Worm (Caenorhabditis elegans) whole organism, late embryonic: ENCODE data around the gene metl-9.

Experiments
- F13H6.1 ChIP-seq: sonication (generic microtip); optimal IDR thresholded peaks from 2 replicates; lab custom pipeline; 2016; ENCODE audit warnings: missing genetic modification characterization, missing compliant biosample characterization
- ama-1 ChIP-seq: fragments of 150-350 bp; optimal IDR thresholded peaks from 2 replicates; lab custom pipeline; 2014
- ceh-19 ChIP-seq: fragments of 200-800 bp; sonication (Bioruptor generic); optimal IDR thresholded peaks from 2 replicates; lab custom pipeline; 2018; ENCODE audit warnings: mild to moderate bottlenecking, missing genetic modification characterization, missing compliant biosample characterization
- ceh-48 ChIP-seq: sonication (generic microtip); optimal IDR thresholded peaks from 2 replicates; lab custom pipeline; 2016; ENCODE audit warnings: missing genetic modification characterization, inconsistent platforms, missing compliant biosample characterization
- ets-4 ChIP-seq: sonication (generic microtip); optimal IDR thresholded peaks from 2 replicates; lab custom pipeline; 2016; ENCODE audit warnings: missing genetic modification characterization, missing compliant biosample characterization
- fkh-10 ChIP-seq: fragments of 150-350 bp; optimal IDR thresholded peaks from 2 replicates; lab custom pipeline; 2014; ENCODE audit warnings: missing biosample characterization, missing genetic modification reagents, missing genetic modification characterization
- hlh-30 ChIP-seq: sonication (generic microtip); optimal IDR thresholded peaks from 2 replicates; lab custom pipeline; 2017; ENCODE audit warnings: antibody characterized with exemption, missing genetic modification characterization, missing compliant biosample characterization; ENCODE audit not compliant: insufficient read depth
- lim-6 ChIP-seq: sonication (generic microtip); optimal IDR thresholded peaks from 2 replicates; lab custom pipeline; 2016; ENCODE audit warnings: missing genetic modification characterization, missing compliant biosample characterization
- lin-11 ChIP-seq: fragments of 200-800 bp; sonication (Bioruptor generic); optimal IDR thresholded peaks from 2 replicates; lab custom pipeline; 2018; ENCODE audit warnings: mild to moderate bottlenecking, missing genetic modification characterization, missing compliant biosample characterization
- mec-3 ChIP-seq: sonication (generic microtip); optimal IDR thresholded peaks from 2 replicates; lab custom pipeline; 2016; ENCODE audit warnings: borderline replicate concordance, missing genetic modification characterization, missing compliant biosample characterization
- pqm-1 ChIP-seq: sonication (generic microtip); optimal IDR thresholded peaks from 2 replicates; lab custom pipeline; 2016; ENCODE audit warnings: missing genetic modification characterization, missing compliant biosample characterization
- syd-9 ChIP-seq: sonication (generic microtip); optimal IDR thresholded peaks from 2 replicates; lab custom pipeline; 2016; ENCODE audit warnings: mild to moderate bottlenecking, missing genetic modification characterization, moderate library complexity, missing compliant biosample characterization
- tbx-7 ChIP-seq: sonication (generic microtip); optimal IDR thresholded peaks from 2 replicates; lab custom pipeline; 2016; ENCODE audit warnings: missing genotype, missing genetic modification characterization, missing compliant biosample characterization
- unc-55 ChIP-seq: sonication (generic microtip); optimal IDR thresholded peaks from 2 replicates; lab custom pipeline; 2017; ENCODE audit warnings: missing biosample characterization, missing genetic modification reagents, missing genetic modification characterization

DNA sequence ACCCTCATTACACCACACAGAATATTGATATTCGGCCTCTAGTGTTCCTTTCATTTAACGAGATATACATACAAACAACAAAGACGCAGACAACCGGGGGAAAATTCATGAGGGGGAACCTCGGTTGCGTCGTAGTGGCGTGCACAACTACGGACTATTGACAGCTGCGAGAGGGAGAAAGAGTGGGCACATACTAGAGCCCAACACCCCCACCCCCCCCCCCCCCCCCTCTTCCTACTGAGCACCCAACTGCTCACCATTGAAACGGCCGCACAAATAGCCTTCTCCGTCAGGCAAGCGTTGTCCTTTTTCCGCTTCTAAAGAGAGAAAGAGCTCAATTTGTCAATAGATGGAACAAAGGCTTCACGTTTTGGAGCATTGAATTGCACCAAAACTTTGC lies 38.8 kb downstream of the metl-9 start:
- no peak for TF ChIP-seq pqm-1
- peak; percentile 48 for TF ChIP-seq ceh-48 (tag; lab: Kevin White, UChicago)
- no peak for TF ChIP-seq hlh-30 (tag; lab: Kevin White, UChicago)
- TF ChIP-seq F13H6.1 (tag; lab: Kevin White, UChicago): no peak
- TF ChIP-seq ets-4 (tag; lab: Kevin White, UChicago): no peak
- no peak for TF ChIP-seq lin-11 (tag; lab: Kevin White, UChicago)
- TF ChIP-seq syd-9 (tag; lab: Kevin White, UChicago): no peak
- no peak for TF ChIP-seq tbx-7
- no peak for TF ChIP-seq lim-6 (tag; lab: Kevin White, UChicago)
- no peak for TF ChIP-seq fkh-10 (GFP tag; lab: Kevin White, UChicago)
- TF ChIP-seq mec-3 (tag; lab: Kevin White, UChicago): no peak
- TF ChIP-seq unc-55: no peak
- TF ChIP-seq ceh-19 (GFP tag; lab: Kevin White, UChicago): peak; percentile 64
- no peak for TF ChIP-seq ama-1 (lab: Kevin White, UChicago)
